Fruit fly (Drosophila melanogaster) whole organism, embryonic: ENCODE measurements around the gene CG8173.

ENCODE experiments used
- CG10274 ChIP-seq: fragments of 200-800 bp; sonication (Bioruptor generic); optimal IDR thresholded peaks from 3 replicates; lab custom pipeline; 2017; ENCODE audit warnings: missing biosample characterization, mild to moderate bottlenecking, missing genetic modification characterization
- CG10366 ChIP-seq: fragments of 200-800 bp; sonication (Bioruptor generic); IDR thresholded peaks from 2 replicates; pipeline ENCODE4 v1.3.6; 2022; ENCODE audit warnings: missing biosample characterization, missing genetic modification characterization
- CG11398 ChIP-seq: fragments of 200-800 bp; sonication (Bioruptor generic); optimal IDR thresholded peaks from 2 replicates; lab custom pipeline; 2016; ENCODE audit warnings: missing biosample characterization, missing genetic modification characterization
- CG12071 ChIP-seq: fragments of 200-800 bp; sonication (Bioruptor generic); optimal IDR thresholded peaks from 3 replicates; lab custom pipeline; 2018; ENCODE audit warnings: missing biosample characterization, mild to moderate bottlenecking, missing genetic modification characterization
- CG14710 ChIP-seq: fragments of 200-800 bp; sonication (Bioruptor generic); optimal IDR thresholded peaks from 3 replicates; lab custom pipeline; 2019; ENCODE audit warnings: missing biosample characterization, mild to moderate bottlenecking, missing genetic modification characterization, moderate library complexity
- CG15514 ChIP-seq: fragments of 200-800 bp; sonication (Bioruptor generic); optimal IDR thresholded peaks from 3 replicates; lab custom pipeline; 2017; ENCODE audit warnings: missing biosample characterization, missing genetic modification characterization, mild to moderate bottlenecking, moderate library complexity, missing genetic modification reagents
- CG15696 ChIP-seq: fragments of 200-800 bp; sonication (Bioruptor generic); optimal IDR thresholded peaks from 2 replicates; lab custom pipeline; 2019; ENCODE audit warnings: missing biosample characterization, mild to moderate bottlenecking, missing genetic modification characterization, moderate library complexity
- CG16813 ChIP-seq: fragments of 200-800 bp; sonication (Bioruptor generic); IDR thresholded peaks from 3 replicates; pipeline ENCODE4 v1.3.6; 2022; ENCODE audit warnings: missing biosample characterization, missing genetic modification characterization; ENCODE audit not compliant: partially characterized antibody
- CG18764 ChIP-seq: fragments of 200-800 bp; sonication (Bioruptor generic); optimal IDR thresholded peaks from 3 replicates; lab custom pipeline; 2016; ENCODE audit warnings: missing biosample characterization, missing genetic modification characterization
- CG30403 ChIP-seq: fragments of 200-800 bp; sonication (Bioruptor generic); optimal IDR thresholded peaks from 3 replicates; lab custom pipeline; 2016; ENCODE audit warnings: missing biosample characterization, missing genetic modification characterization
- CG3407 ChIP-seq: fragments of 200-800 bp; sonication (Bioruptor generic); optimal IDR thresholded peaks from 2 replicates; lab custom pipeline; 2018; ENCODE audit warnings: missing biosample characterization, mild to moderate bottlenecking, missing genetic modification characterization
- CG7839 ChIP-seq: fragments of 200-800 bp; sonication (Bioruptor generic); optimal IDR thresholded peaks from 3 replicates; lab custom pipeline; 2018; ENCODE audit warnings: missing biosample characterization, mild to moderate bottlenecking, missing genetic modification characterization, moderate library complexity
- CG7928 ChIP-seq: fragments of 200-800 bp; sonication (Bioruptor generic); optimal IDR thresholded peaks from 2 replicates; lab custom pipeline; 2017; ENCODE audit warnings: missing biosample characterization, mild to moderate bottlenecking, missing genetic modification characterization
- CG9797 ChIP-seq: fragments of 200-800 bp; sonication (Bioruptor generic); optimal IDR thresholded peaks from 3 replicates; lab custom pipeline; 2018; ENCODE audit warnings: missing biosample characterization, mild to moderate bottlenecking, missing genetic modification characterization
- CG9932 ChIP-seq: fragments of 200-800 bp; sonication (Bioruptor generic); IDR thresholded peaks from 2 replicates; pipeline ENCODE4 v1.3.6; 2022; ENCODE audit warnings: missing biosample characterization, missing genetic modification characterization
- CHES-1-like ChIP-seq: fragments of 200-800 bp; sonication (Bioruptor generic); optimal IDR thresholded peaks from 2 replicates; lab custom pipeline; 2016; ENCODE audit warnings: missing biosample characterization, missing genetic modification characterization
- CoRest ChIP-seq: fragments of 200-800 bp; sonication (Bioruptor generic); optimal IDR thresholded peaks from 3 replicates; lab custom pipeline; 2018; ENCODE audit warnings: missing biosample characterization, mild to moderate bottlenecking, missing genetic modification characterization, moderate library complexity
- Dref ChIP-seq: fragments of 200-800 bp; sonication (Bioruptor generic); IDR thresholded peaks from 2 replicates; pipeline ENCODE4 v1.3.6; 2022; ENCODE audit warnings: missing biosample characterization, missing genetic modification characterization
- Med ChIP-seq: fragments of 200-800 bp; sonication (Bioruptor generic); peaks from one replicate; lab custom pipeline; 2016; ENCODE audit warnings: missing biosample characterization, missing genetic modification characterization, mild to moderate bottlenecking, inconsistent platforms, moderate library complexity
- NfI ChIP-seq: fragments of 200-800 bp; sonication (Bioruptor generic); optimal IDR thresholded peaks from 3 replicates; lab custom pipeline; 2018; ENCODE audit warnings: missing biosample characterization, mild to moderate bottlenecking, missing genetic modification characterization, moderate library complexity
- Pdp1 ChIP-seq, 2 experiments: fragments of 200-800 bp; sonication (Bioruptor generic); optimal IDR thresholded peaks; 3 replicates each; lab custom pipeline; 2016; ENCODE audit warnings: missing biosample characterization in 2 of 2, missing genetic modification characterization in 2 of 2, mild to moderate bottlenecking in 1 of 2, moderate library complexity in 1 of 2
- Side ChIP-seq: fragments of 200-800 bp; sonication (Bioruptor generic); optimal IDR thresholded peaks from 2 replicates; lab custom pipeline; 2016; ENCODE audit warnings: missing biosample characterization, missing genetic modification characterization
- Spps ChIP-seq: fragments of 200-800 bp; sonication (Bioruptor generic); optimal IDR thresholded peaks from 2 replicates; lab custom pipeline; 2018; ENCODE audit warnings: missing biosample characterization, mild to moderate bottlenecking, missing genetic modification characterization
- Xrp1 ChIP-seq: fragments of 200-800 bp; sonication (Bioruptor generic); IDR thresholded peaks from 2 replicates; pipeline ENCODE4 v1.3.6; 2022; ENCODE audit warnings: missing biosample characterization, missing genetic modification characterization
- ase ChIP-seq: fragments of 200-800 bp; sonication (Bioruptor generic); IDR thresholded peaks from 3 replicates; pipeline ENCODE4 v1.3.6; 2022; ENCODE audit warnings: missing biosample characterization, missing genetic modification characterization
- bigmax ChIP-seq: fragments of 200-800 bp; sonication (Bioruptor generic); optimal IDR thresholded peaks from 2 replicates; lab custom pipeline; 2018; ENCODE audit warnings: missing biosample characterization, mild to moderate bottlenecking, missing genetic modification characterization
- gfzf ChIP-seq: fragments of 200-800 bp; sonication (Bioruptor generic); optimal IDR thresholded peaks from 2 replicates; lab custom pipeline; 2016; ENCODE audit warnings: missing biosample characterization, mild to moderate bottlenecking, missing genetic modification characterization, moderate library complexity
- gro ChIP-seq: fragments of 200-800 bp; sonication (Bioruptor generic); optimal IDR thresholded peaks from 2 replicates; lab custom pipeline; 2016; ENCODE audit warnings: missing biosample characterization, missing genetic modification characterization
- gsb ChIP-seq: fragments of 200-800 bp; sonication (Bioruptor generic); IDR thresholded peaks from 2 replicates; pipeline ENCODE4 v1.3.6; 2022; ENCODE audit warnings: missing biosample characterization, missing genetic modification characterization
- klu ChIP-seq: fragments of 200-800 bp; sonication (Bioruptor generic); IDR thresholded peaks from 2 replicates; pipeline ENCODE4 v1.3.6; 2022; ENCODE audit warnings: missing biosample characterization, missing genetic modification characterization
- lola ChIP-seq, 3 experiments: fragments of >200 bp in 2 of 3; fragments of 200-800 bp in 1 of 3; sonication (Bioruptor generic) in 1 of 3; optimal IDR thresholded peaks; 2 replicates each; lab custom pipeline; 2017 to 2019; ENCODE audit warnings: missing biosample characterization in 3 of 3, missing genetic modification characterization in 3 of 3, mild to moderate bottlenecking in 1 of 3, moderate library complexity in 1 of 3
- nerfin-1 ChIP-seq: fragments of 200-800 bp; sonication (Bioruptor generic); optimal IDR thresholded peaks from 3 replicates; lab custom pipeline; 2019; ENCODE audit warnings: missing biosample characterization, mild to moderate bottlenecking, missing genetic modification characterization, moderate library complexity
- oc ChIP-seq: fragments of 200-800 bp; sonication (Bioruptor generic); optimal IDR thresholded peaks from 2 replicates; lab custom pipeline; 2018; ENCODE audit warnings: missing biosample characterization, mild to moderate bottlenecking, missing genetic modification characterization, moderate library complexity
- pros ChIP-seq: fragments of 200-800 bp; sonication (Bioruptor generic); optimal IDR thresholded peaks from 3 replicates; lab custom pipeline; 2019; ENCODE audit warnings: missing biosample characterization, mild to moderate bottlenecking, missing genetic modification characterization, moderate library complexity
- tio ChIP-seq: fragments of 200-800 bp; sonication (Bioruptor generic); optimal IDR thresholded peaks from 2 replicates; lab custom pipeline; 2017; ENCODE audit warnings: missing biosample characterization, missing genetic modification characterization, inconsistent platforms
- tna ChIP-seq: fragments of 200-800 bp; sonication (Bioruptor generic); IDR thresholded peaks from 2 replicates; pipeline ENCODE4 v1.3.6; 2022; ENCODE audit warnings: missing biosample characterization, missing genetic modification characterization; ENCODE audit not compliant: partially characterized antibody
- tup ChIP-seq: fragments of 200-800 bp; sonication (Bioruptor generic); optimal IDR thresholded peaks from 2 replicates; lab custom pipeline; 2016; ENCODE audit warnings: missing biosample characterization, mild to moderate bottlenecking, missing genetic modification characterization, moderate library complexity
- vnd ChIP-seq: fragments of 200-800 bp; sonication (Bioruptor generic); IDR thresholded peaks from 3 replicates; pipeline ENCODE4 v1.3.6; 2022; ENCODE audit warnings: missing biosample characterization, missing genetic modification characterization; ENCODE audit not compliant: partially characterized antibody
- wek ChIP-seq: fragments of 200-800 bp; sonication (Bioruptor generic); optimal IDR thresholded peaks from 3 replicates; lab custom pipeline; 2018; ENCODE audit warnings: missing biosample characterization, mild to moderate bottlenecking, missing genetic modification characterization, moderate library complexity

Gene CG8173

dm6 chrX:17737024-17737685 is 27.7 kb upstream of the CG8173 start (continued):
- TF ChIP-seq CG7839 (tag; lab: Kevin White, UChicago): no peak
- no peak for TF ChIP-seq CG11398
- no peak for TF ChIP-seq oc
- no peak for TF ChIP-seq Side (GFP tag; lab: Kevin White, UChicago)
- TF ChIP-seq CG9797 (GFP tag; lab: Kevin White, UChicago): no peak
- TF ChIP-seq Med: peak; percentile 78
- TF ChIP-seq CG9932 (GFP tag; lab: Robert Waterston, UW): no peak
- TF ChIP-seq ase: no peak
- no peak for TF ChIP-seq gsb (GFP tag; lab: Robert Waterston, UW)
- TF ChIP-seq nerfin-1: peak; percentile 91
- TF ChIP-seq lola (GFP tag; optimal IDR thresholded peaks at IDR 0.05; lab: Kevin White, UChicago): no peak
- TF ChIP-seq CoRest (tag; lab: Kevin White, UChicago): no peak
- TF ChIP-seq CG15696 (tag; lab: Kevin White, UChicago): peak; percentile 1
- no peak for TF ChIP-seq tio
- no peak for TF ChIP-seq gfzf (GFP tag; lab: Kevin White, UChicago)
- 0 out of 2 replicates have a peak, but pooled peaks have one; percentile 21 for TF ChIP-seq Xrp1 (GFP tag; lab: Robert Waterston, UW)
- no peak for TF ChIP-seq vnd
- TF ChIP-seq klu: no peak
- TF ChIP-seq Pdp1 (GFP tag; optimal IDR thresholded peaks at IDR 0.05; lab: Kevin White, UChicago): peak in 1 of 2 experiments; percentile 86
- no peak for TF ChIP-seq CG7928 (GFP tag; lab: Kevin White, UChicago)
- TF ChIP-seq CG15514 (GFP tag; lab: Kevin White, UChicago): no peak
- TF ChIP-seq CG30403 (GFP tag; lab: Kevin White, UChicago): no peak
- TF ChIP-seq pros (GFP tag; lab: Kevin White, UChicago): peak; percentile 94
- no peak for TF ChIP-seq CG12071 (GFP tag; lab: Kevin White, UChicago)
- no peak for TF ChIP-seq CHES-1-like (GFP tag; lab: Kevin White, UChicago)
- no peak for TF ChIP-seq tup (GFP tag; lab: Kevin White, UChicago)
- TF ChIP-seq tna: no peak
- TF ChIP-seq CG16813 (GFP tag; lab: Robert Waterston, UW): 0 out of 3 replicates have a peak, but pooled peaks have one; percentile 9
- TF ChIP-seq CG10274 (GFP tag; lab: Kevin White, UChicago): no peak
- TF ChIP-seq CG3407: no peak
- TF ChIP-seq Dref (GFP tag; lab: Robert Waterston, UW): no peak
- TF ChIP-seq gro (GFP tag; lab: Kevin White, UChicago): no peak
- no peak for TF ChIP-seq Spps (tag; lab: Kevin White, UChicago)
- no peak for TF ChIP-seq NfI
- TF ChIP-seq wek (GFP tag; lab: Kevin White, UChicago): no peak
- no peak for TF ChIP-seq CG18764 (GFP tag; lab: Kevin White, UChicago)
- TF ChIP-seq CG14710: no peak
- no peak for TF ChIP-seq bigmax (GFP tag; lab: Kevin White, UChicago)
- no peak for TF ChIP-seq CG10366 (GFP tag; lab: Robert Waterston, UW)
- TF ChIP-seq, all 482 proteins: peak for 35
